Fruit fly (Drosophila melanogaster) whole organism, embryonic: Measurements from ENCODE around the gene wrd.

Experiments
- ATbp ChIP-seq: fragments of 200-800 bp; sonication (Bioruptor generic); optimal IDR thresholded peaks from 2 replicates; lab custom pipeline; 2017; ENCODE audit warnings: missing biosample characterization, mild to moderate bottlenecking, missing genetic modification characterization, missing genetic modification reagents
- Bdp1 ChIP-seq: fragments of 200-800 bp; sonication (Bioruptor generic); optimal IDR thresholded peaks from 3 replicates; lab custom pipeline; 2016; ENCODE audit warnings: missing biosample characterization, missing genetic modification characterization
- CG10321 ChIP-seq: fragments of 200-800 bp; sonication (Bioruptor generic); IDR thresholded peaks from 2 replicates; pipeline ENCODE4 v1.3.6; 2022; ENCODE audit warnings: missing biosample characterization, missing genetic modification characterization
- CG10654 ChIP-seq: fragments of 200-800 bp; sonication (Bioruptor generic); optimal IDR thresholded peaks from 2 replicates; lab custom pipeline; 2016; ENCODE audit warnings: missing biosample characterization, missing genetic modification characterization
- CG11696 ChIP-seq: fragments of 200-800 bp; sonication (Bioruptor generic); IDR thresholded peaks from 2 replicates; pipeline ENCODE4 v1.3.6; 2022; ENCODE audit warnings: missing biosample characterization, missing genetic modification characterization
- CG12391 ChIP-seq: fragments of 200-800 bp; sonication (Bioruptor generic); optimal IDR thresholded peaks from 3 replicates; lab custom pipeline; 2018; ENCODE audit warnings: missing biosample characterization, mild to moderate bottlenecking, missing genetic modification characterization, moderate library complexity
- CG14710 ChIP-seq: fragments of 200-800 bp; sonication (Bioruptor generic); optimal IDR thresholded peaks from 3 replicates; lab custom pipeline; 2019; ENCODE audit warnings: missing biosample characterization, mild to moderate bottlenecking, missing genetic modification characterization, moderate library complexity
- CG1529 ChIP-seq: fragments of 200-800 bp; sonication (Bioruptor generic); optimal IDR thresholded peaks from 3 replicates; lab custom pipeline; 2018; ENCODE audit warnings: missing biosample characterization, missing genetic modification characterization
- CG1603 ChIP-seq: fragments of 200-800 bp; sonication (Bioruptor generic); optimal IDR thresholded peaks from 2 replicates; lab custom pipeline; 2019; ENCODE audit warnings: missing biosample characterization, mild to moderate bottlenecking, missing genetic modification characterization, moderate library complexity
- CG17802 ChIP-seq: fragments of 200-800 bp; sonication (Bioruptor generic); optimal IDR thresholded peaks from 2 replicates; lab custom pipeline; 2018; ENCODE audit warnings: missing biosample characterization, mild to moderate bottlenecking, missing genetic modification characterization, moderate library complexity
- CG17829 ChIP-seq: fragments of 200-800 bp; optimal IDR thresholded peaks from 2 replicates; lab custom pipeline; 2019; ENCODE audit warnings: missing biosample characterization, mild to moderate bottlenecking, missing genetic modification characterization, moderate library complexity
- CG17912 ChIP-seq: fragments of 200-800 bp; sonication (Bioruptor generic); optimal IDR thresholded peaks from 2 replicates; lab custom pipeline; 2018; ENCODE audit warnings: missing biosample characterization, mild to moderate bottlenecking, missing genetic modification characterization
- CG18011 ChIP-seq: fragments of 200-800 bp; sonication (Bioruptor generic); optimal IDR thresholded peaks from 2 replicates; lab custom pipeline; 2017; ENCODE audit warnings: missing biosample characterization, missing genetic modification characterization, mild to moderate bottlenecking, moderate library complexity, missing genotype
- CG18262 ChIP-seq: fragments of 200-800 bp; optimal IDR thresholded peaks from 3 replicates; lab custom pipeline; 2019; ENCODE audit warnings: missing biosample characterization, mild to moderate bottlenecking, missing genetic modification characterization, moderate library complexity
- CG2120 ChIP-seq: fragments of 200-800 bp; sonication (Bioruptor generic); optimal IDR thresholded peaks from 3 replicates; lab custom pipeline; 2016; ENCODE audit warnings: missing biosample characterization, missing genetic modification characterization
- CG2199 ChIP-seq: fragments of 200-800 bp; sonication (Bioruptor generic); IDR thresholded peaks from 3 replicates; pipeline ENCODE4 v1.3.6; 2022; ENCODE audit warnings: missing biosample characterization, missing genetic modification characterization
- CG2678 ChIP-seq: fragments of 200-800 bp; sonication (Bioruptor generic); optimal IDR thresholded peaks from 3 replicates; lab custom pipeline; 2019; ENCODE audit warnings: missing biosample characterization, mild to moderate bottlenecking, missing genetic modification characterization, moderate library complexity
- CG30020 ChIP-seq: fragments of 200-800 bp; optimal IDR thresholded peaks from 2 replicates; lab custom pipeline; 2019; ENCODE audit warnings: missing biosample characterization, mild to moderate bottlenecking, missing genetic modification characterization, moderate library complexity
- CG34422 ChIP-seq: fragments of 200-800 bp; sonication (Bioruptor generic); IDR thresholded peaks from 3 replicates; pipeline ENCODE4 v1.3.6; 2022; ENCODE audit warnings: missing biosample characterization, missing genetic modification characterization
- CG8765 ChIP-seq: fragments of 200-800 bp; sonication (Bioruptor generic); IDR thresholded peaks from 2 replicates; pipeline ENCODE4 v1.3.6; 2022; ENCODE audit warnings: missing biosample characterization, missing genetic modification characterization
- CG9437 ChIP-seq: fragments of 200-800 bp; sonication (Bioruptor generic); optimal IDR thresholded peaks from 2 replicates; lab custom pipeline; 2018; ENCODE audit warnings: missing biosample characterization, mild to moderate bottlenecking, missing genetic modification characterization
- CkIIα-i1 ChIP-seq: fragments of 200-800 bp; sonication (Bioruptor generic); IDR thresholded peaks from 2 replicates; pipeline ENCODE4 v1.3.6; 2022; ENCODE audit warnings: missing biosample characterization, missing genetic modification characterization
- CoRest ChIP-seq: fragments of 200-800 bp; sonication (Bioruptor generic); optimal IDR thresholded peaks from 3 replicates; lab custom pipeline; 2018; ENCODE audit warnings: missing biosample characterization, mild to moderate bottlenecking, missing genetic modification characterization, moderate library complexity
- D19B ChIP-seq: fragments of 200-800 bp; sonication (Bioruptor generic); optimal IDR thresholded peaks from 2 replicates; lab custom pipeline; 2017; ENCODE audit warnings: missing biosample characterization, mild to moderate bottlenecking, missing genetic modification characterization
- Dfd ChIP-seq, 2 experiments: fragments of >200 bp; optimal IDR thresholded peaks; 2 replicates each; lab custom pipeline; 2017; ENCODE audit warnings: missing biosample characterization in 2 of 2, missing genetic modification characterization in 2 of 2
- Doc2 ChIP-seq: fragments of 200-800 bp; sonication (Bioruptor generic); IDR thresholded peaks from 2 replicates; pipeline ENCODE4 v1.3.6; 2022; ENCODE audit warnings: missing biosample characterization, missing genetic modification characterization
- Drgx ChIP-seq: fragments of 200-800 bp; sonication (Bioruptor generic); IDR thresholded peaks from 2 replicates; pipeline ENCODE4 v1.3.6; 2022; ENCODE audit warnings: missing biosample characterization, missing genetic modification characterization
- Elba2 ChIP-seq: fragments of 200-800 bp; sonication (Bioruptor generic); optimal IDR thresholded peaks from 3 replicates; lab custom pipeline; 2016; ENCODE audit warnings: missing biosample characterization, missing genetic modification characterization
- Fer3 ChIP-seq: fragments of 200-800 bp; sonication (Bioruptor generic); optimal IDR thresholded peaks from 2 replicates; lab custom pipeline; 2018; ENCODE audit warnings: missing biosample characterization, mild to moderate bottlenecking, missing genetic modification characterization, moderate library complexity
- Hr39 ChIP-seq: fragments of >200 bp; optimal IDR thresholded peaks from 2 replicates; lab custom pipeline; 2017
- Hr78 ChIP-seq, 2 experiments: fragments of 200-800 bp in 1 of 2; fragments of >200 bp in 1 of 2; sonication (Bioruptor generic) in 1 of 2; optimal IDR thresholded peaks; 2 replicates each; lab custom pipeline; 2017 to 2019; ENCODE audit warnings: missing biosample characterization in 2 of 2, missing genetic modification characterization in 2 of 2, mild to moderate bottlenecking in 1 of 2, moderate library complexity in 1 of 2
- Hsf ChIP-seq: fragments of 200-800 bp; sonication (Bioruptor generic); optimal IDR thresholded peaks from 3 replicates; lab custom pipeline; 2016; ENCODE audit warnings: missing biosample characterization, missing genetic modification characterization
- Myb ChIP-seq: fragments of 200-800 bp; sonication (Bioruptor generic); optimal IDR thresholded peaks from 2 replicates; lab custom pipeline; 2016; ENCODE audit warnings: missing biosample characterization, missing genetic modification characterization
- Side ChIP-seq: fragments of 200-800 bp; sonication (Bioruptor generic); optimal IDR thresholded peaks from 2 replicates; lab custom pipeline; 2016; ENCODE audit warnings: missing biosample characterization, missing genetic modification characterization
- Xbp1 ChIP-seq: fragments of 200-800 bp; sonication (Bioruptor generic); optimal IDR thresholded peaks from 3 replicates; lab custom pipeline; 2016; ENCODE audit warnings: missing biosample characterization, mild to moderate bottlenecking, missing genetic modification characterization
- Xrp1 ChIP-seq: fragments of 200-800 bp; sonication (Bioruptor generic); IDR thresholded peaks from 2 replicates; pipeline ENCODE4 v1.3.6; 2022; ENCODE audit warnings: missing biosample characterization, missing genetic modification characterization
- az2 ChIP-seq: fragments of 200-800 bp; sonication (Bioruptor generic); optimal IDR thresholded peaks from 3 replicates; lab custom pipeline; 2016; ENCODE audit warnings: missing biosample characterization, missing genetic modification characterization
- cg ChIP-seq: fragments of 200-800 bp; sonication (Bioruptor generic); optimal IDR thresholded peaks from 3 replicates; lab custom pipeline; 2019; ENCODE audit warnings: missing biosample characterization, mild to moderate bottlenecking, missing genetic modification characterization, moderate library complexity
- dpn ChIP-seq, 2 experiments: fragments of 200-800 bp; sonication (Bioruptor generic); optimal IDR thresholded peaks; 3 replicates each; lab custom pipeline; 2016; ENCODE audit warnings: missing biosample characterization in 2 of 2, missing genetic modification characterization in 2 of 2
- fd64A ChIP-seq: fragments of 200-800 bp; sonication (Bioruptor generic); optimal IDR thresholded peaks from 3 replicates; lab custom pipeline; 2018; ENCODE audit warnings: missing biosample characterization, mild to moderate bottlenecking, missing genetic modification characterization
- gcm2 ChIP-seq: fragments of 200-800 bp; sonication (Bioruptor generic); optimal IDR thresholded peaks from 2 replicates; lab custom pipeline; 2016; ENCODE audit warnings: missing biosample characterization, missing genetic modification characterization
- gem ChIP-seq: fragments of 200-800 bp; sonication (Bioruptor generic); optimal IDR thresholded peaks from 2 replicates; lab custom pipeline; 2019; ENCODE audit warnings: missing biosample characterization, mild to moderate bottlenecking, missing genetic modification characterization, moderate library complexity
- gsb-n ChIP-seq: fragments of 200-800 bp; sonication (Bioruptor generic); optimal IDR thresholded peaks from 3 replicates; lab custom pipeline; 2018; ENCODE audit warnings: missing biosample characterization, mild to moderate bottlenecking, missing genetic modification characterization
- gt ChIP-seq: fragments of 200-800 bp; sonication (Bioruptor generic); IDR thresholded peaks from 2 replicates; pipeline ENCODE4 v1.3.6; 2022; ENCODE audit warnings: missing biosample characterization, missing genetic modification characterization
- insv ChIP-seq, 2 experiments: fragments of 200-800 bp; sonication (Bioruptor generic); optimal IDR thresholded peaks; 3 replicates each; lab custom pipeline; 2016 to 2018; ENCODE audit warnings: missing biosample characterization in 2 of 2, missing genetic modification characterization in 2 of 2
- jing ChIP-seq: fragments of 200-800 bp; sonication (Bioruptor generic); optimal IDR thresholded peaks from 2 replicates; lab custom pipeline; 2018; ENCODE audit warnings: missing biosample characterization, mild to moderate bottlenecking, missing genetic modification characterization
- kni ChIP-seq: fragments of 200-800 bp; sonication (Bioruptor generic); optimal IDR thresholded peaks from 3 replicates; lab custom pipeline; 2017; ENCODE audit warnings: mild to moderate bottlenecking, missing biosample characterization, missing genetic modification reagents, missing genetic modification characterization
- repo ChIP-seq: fragments of 200-800 bp; sonication (Bioruptor generic); optimal IDR thresholded peaks from 2 replicates; lab custom pipeline; 2016; ENCODE audit warnings: missing biosample characterization, missing genetic modification characterization
- row ChIP-seq: fragments of 200-800 bp; sonication (Bioruptor generic); IDR thresholded peaks from 3 replicates; pipeline ENCODE4 v1.3.6; 2022; ENCODE audit warnings: missing biosample characterization, missing genetic modification characterization
- usp ChIP-seq: fragments of >200 bp; optimal IDR thresholded peaks from 2 replicates; lab custom pipeline; 2017; ENCODE audit warnings: missing biosample characterization, missing genetic modification characterization
- zen ChIP-seq: fragments of 200-800 bp; sonication (Bioruptor generic); optimal IDR thresholded peaks from 3 replicates; lab custom pipeline; 2018; ENCODE audit warnings: missing biosample characterization, mild to moderate bottlenecking, missing genetic modification characterization, moderate library complexity

wrd gene

DNA sequence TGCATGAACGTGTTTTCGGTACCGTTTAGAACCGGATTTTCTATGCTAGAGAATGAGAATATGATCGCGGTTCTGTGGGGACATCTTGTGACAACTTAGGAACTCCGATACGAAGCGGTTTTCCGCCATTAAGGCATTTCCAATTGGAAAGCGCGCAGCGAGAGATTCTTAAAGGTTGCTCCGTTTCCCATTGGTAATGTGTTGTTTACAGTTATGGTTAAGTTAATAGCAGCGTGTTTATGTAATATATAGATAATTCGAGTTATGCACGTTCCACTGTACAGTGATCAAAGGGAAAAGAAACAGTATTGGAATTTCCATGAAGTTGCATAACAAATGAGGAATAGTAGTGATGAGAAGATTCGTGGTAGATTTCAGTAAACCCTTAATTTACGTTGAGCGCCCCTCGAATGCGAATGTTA is 1.4 kb downstream of the wrd start (continued):
- TF ChIP-seq CG1603 (peak; percentile 38), Drgx (GFP tag; lab: Robert Waterston, UW) (0 out of 2 replicates have a peak, but pooled peaks have one; percentile 30), Fer3 (tag; lab: Kevin White, UChicago) (peak; percentile 21), gem (tag; lab: Kevin White, UChicago) (peak; percentile 9), CG18011 (no peak), CG2199 (GFP tag; lab: Robert Waterston, UW) (peak; percentile 81; the same call in 2 of the 3 replicates), CG34422 (GFP tag; lab: Robert Waterston, UW) (0 out of 3 replicates have a peak, but pooled peaks have one; percentile 36), CG8765 (GFP tag; lab: Robert Waterston, UW) (no peak), CG17912 (no peak), CG10321 (GFP tag; lab: Robert Waterston, UW) (no peak), Doc2 (GFP tag; lab: Robert Waterston, UW) (no peak), Bdp1 (GFP tag; lab: Kevin White, UChicago) (no peak), CG14710 (tag; lab: Kevin White, UChicago) (no peak), CG17829 (peak; percentile 20), CG2120 (GFP tag; lab: Kevin White, UChicago) (peak; percentile 22), insv (GFP tag; optimal IDR thresholded peaks at IDR 0.05; lab: Kevin White, UChicago) (peak; percentile 85 to 97), Xrp1 (GFP tag; lab: Robert Waterston, UW) (0 out of 2 replicates have a peak, but pooled peaks have one; percentile 13), Side (GFP tag; lab: Kevin White, UChicago) (peak; percentile 7), row (peak; percentile 28; the same call in 1 of the 3 replicates), Elba2 (GFP tag; lab: Kevin White, UChicago) (peak; percentile 61), CG9437 (GFP tag; lab: Kevin White, UChicago) (peak; percentile 37), fd64A (GFP tag; lab: Kevin White, UChicago) (no peak), CG18262 (peak; percentile 51), usp (GFP tag; lab: Kevin White, UChicago) (no peak), ATbp (GFP tag; lab: Kevin White, UChicago) (peak; percentile 11), gsb-n (tag; lab: Kevin White, UChicago) (no peak), gcm2 (GFP tag; lab: Kevin White, UChicago) (no peak), D19B (no peak), Hsf (GFP tag; lab: Kevin White, UChicago) (peak; percentile 10), Dfd (GFP tag; optimal IDR thresholded peaks at IDR 0.05; lab: Kevin White, UChicago) (no peak), CG11696 (peak; percentile 90), CG2678 (tag; lab: Kevin White, UChicago) (peak; percentile 13), repo (no peak), CG10654 (GFP tag; lab: Kevin White, UChicago) (no peak), CG30020 (tag; lab: Kevin White, UChicago) (no peak), Hr39 (lab: Kevin White, UChicago) (no peak), dpn (GFP tag; optimal IDR thresholded peaks at IDR 0.05; lab: Kevin White, UChicago) (peak in 1 of 2 experiments; percentile 35), Xbp1 (GFP tag; lab: Kevin White, UChicago) (peak; percentile 3), Hr78 (GFP tag; optimal IDR thresholded peaks at IDR 0.05; lab: Kevin White, UChicago) (no peak), kni (GFP tag; lab: Kevin White, UChicago) (peak; percentile 61), gt (GFP tag; lab: Robert Waterston, UW) (no peak), CG17802 (tag; lab: Kevin White, UChicago) (peak; percentile 67), Myb (GFP tag; lab: Kevin White, UChicago) (no peak), CG12391 (tag; lab: Kevin White, UChicago) (peak; percentile 4), zen (tag; lab: Kevin White, UChicago) (peak; percentile 48), jing (no peak), CG1529 (GFP tag; lab: Kevin White, UChicago) (no peak), az2 (peak; percentile 9), CkIIα-i1 (no peak), CoRest (tag; lab: Kevin White, UChicago) (peak; percentile 6), cg (GFP tag; lab: Kevin White, UChicago) (peak; percentile 34)
